Fruit fly (Drosophila melanogaster): Measurements from ENCODE around the gene Reph.

Reph gene

DNA sequence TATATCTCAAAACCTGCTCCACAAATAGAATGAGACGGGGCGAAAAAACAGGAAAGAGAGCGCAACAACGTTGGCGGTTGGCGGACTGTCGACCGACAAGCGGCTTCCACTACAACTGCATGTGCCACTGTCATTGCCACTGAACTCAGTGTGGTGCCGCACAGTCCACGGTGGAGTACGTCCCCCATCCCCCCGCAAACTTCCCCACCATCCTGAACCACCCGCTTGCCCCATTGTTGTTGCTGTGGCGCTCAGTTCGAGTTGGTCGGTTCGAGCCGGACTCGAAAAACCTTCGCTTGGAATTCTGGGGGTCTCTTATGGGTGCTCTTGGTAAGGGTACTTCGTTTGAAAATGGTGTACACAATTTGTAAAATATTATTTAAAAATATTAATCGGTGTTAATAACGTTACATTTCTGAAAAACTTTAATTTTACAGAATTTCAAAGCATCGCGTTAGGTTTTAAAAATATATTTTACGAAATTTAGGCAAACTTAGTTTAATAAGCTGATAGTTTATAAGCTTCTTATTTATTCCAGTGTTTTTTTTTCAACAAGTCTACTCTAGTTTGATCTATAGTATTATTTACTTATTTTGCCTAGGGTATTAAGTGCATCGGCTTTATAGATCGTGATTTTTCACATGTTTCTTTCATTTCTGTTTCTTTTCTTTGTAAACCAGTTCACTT is 30.3 kb upstream of the Reph start (continued):
- TF ChIP-seq CG7556 (GFP tag; optimal IDR thresholded peaks at IDR 0.05): peak; percentile 87
- peak; percentile 13 for TF ChIP-seq HLHmδ (GFP tag; optimal IDR thresholded peaks at IDR 0.05)
- TF ChIP-seq salm (tag; optimal IDR thresholded peaks at IDR 0.05): peak; percentile 27
- peak; percentile 10 for TF ChIP-seq fd3F (GFP tag; optimal IDR thresholded peaks at IDR 0.05)
- TF ChIP-seq CG6254 (GFP tag; optimal IDR thresholded peaks at IDR 0.05): peak; percentile 52
- peak; percentile 66 for TF ChIP-seq CG17385 (GFP tag; optimal IDR thresholded peaks at IDR 0.05)
- no peak for TF ChIP-seq unc-4 (GFP tag; IDR thresholded peaks at IDR 0.05; ENCODE audit: partially characterized antibody)
- peak; percentile 28 for TF ChIP-seq YL-1 (GFP tag; optimal IDR thresholded peaks at IDR 0.05)
- peak; percentile 59 for TF ChIP-seq CG9437 (GFP tag; optimal IDR thresholded peaks at IDR 0.05)
- TF ChIP-seq ssp (GFP tag; IDR thresholded peaks at IDR 0.05): peak; percentile 39
- TF ChIP-seq kni (GFP tag; optimal IDR thresholded peaks at IDR 0.05): peak; percentile 96
- no peak for TF ChIP-seq hbn (GFP tag; IDR thresholded peaks at IDR 0.05; ENCODE audit: partially characterized antibody)
- TF ChIP-seq grn (GFP tag; optimal IDR thresholded peaks at IDR 0.05): peak; percentile 30
- peak; percentile 49 for TF ChIP-seq nerfin-1 (tag; optimal IDR thresholded peaks at IDR 0.05)
- TF ChIP-seq CG3407 (GFP tag; optimal IDR thresholded peaks at IDR 0.05): peak; percentile 40
- TF ChIP-seq CG1832 (GFP tag; optimal IDR thresholded peaks at IDR 0.05): peak; percentile 71
- TF ChIP-seq CG30020 (tag; optimal IDR thresholded peaks at IDR 0.05): peak; percentile 7
- TF ChIP-seq CG10565 (GFP tag; optimal IDR thresholded peaks at IDR 0.05): no peak
- peak; percentile 10 for TF ChIP-seq Six4 (GFP tag; optimal IDR thresholded peaks at IDR 0.05)
- no peak for TF ChIP-seq tap (tag; optimal IDR thresholded peaks at IDR 0.05)
- TF ChIP-seq unpg (GFP tag; optimal IDR thresholded peaks at IDR 0.05): peak; percentile 73
- peak; percentile 40; the same call in 2 of the 3 replicates for TF ChIP-seq CG11695 (GFP tag; IDR thresholded peaks at IDR 0.05)
- TF ChIP-seq CG5245 (GFP tag; optimal IDR thresholded peaks at IDR 0.05): no peak
- TF ChIP-seq Dp (GFP tag; optimal IDR thresholded peaks at IDR 0.05): no peak
- peak; percentile 12 for TF ChIP-seq kay (GFP tag; optimal IDR thresholded peaks at IDR 0.05)
- TF ChIP-seq CG12104 (GFP tag; optimal IDR thresholded peaks at IDR 0.05): peak; percentile 8
- peak; percentile 73 for TF ChIP-seq dmrt99B (tag; optimal IDR thresholded peaks at IDR 0.05)
- peak; percentile 47 for TF ChIP-seq CG15696 (tag; optimal IDR thresholded peaks at IDR 0.05)
- TF ChIP-seq sna (GFP tag; IDR thresholded peaks at IDR 0.05; ENCODE audit: partially characterized antibody): peak; percentile 16; the same call in 1 of the 2 replicates
- TF ChIP-seq Tbp (GFP tag; optimal IDR thresholded peaks at IDR 0.05): no peak
- peak; percentile 99 for TF ChIP-seq D19A (tag; optimal IDR thresholded peaks at IDR 0.05)
- peak; percentile 22 for TF ChIP-seq run (tag; optimal IDR thresholded peaks at IDR 0.05)
- TF ChIP-seq CG32767 (GFP tag; IDR thresholded peaks at IDR 0.05): peak; percentile 18
- no peak for TF ChIP-seq CkIIα-i1 (GFP tag; IDR thresholded peaks at IDR 0.05)
- peak; percentile 13 for TF ChIP-seq CG8359 (GFP tag; optimal IDR thresholded peaks at IDR 0.05; ENCODE audit: borderline replicate concordance)
- no peak for TF ChIP-seq D (optimal IDR thresholded peaks at IDR 0.05)
- TF ChIP-seq D (GFP tag; optimal IDR thresholded peaks at IDR 0.05): peak; percentile 49
- no peak for TF ChIP-seq CG11398 (GFP tag; optimal IDR thresholded peaks at IDR 0.05)
- peak; percentile 9 for TF ChIP-seq CG6654 (GFP tag; optimal IDR thresholded peaks at IDR 0.05)
- TF ChIP-seq Meics (GFP tag; optimal IDR thresholded peaks at IDR 0.05): peak; percentile 65
- TF ChIP-seq CG10209 (GFP tag; optimal IDR thresholded peaks at IDR 0.05): peak; percentile 59
- peak; percentile 31 for TF ChIP-seq sqz (GFP tag; optimal IDR thresholded peaks at IDR 0.05)
- TF ChIP-seq Hr3 (GFP tag; optimal IDR thresholded peaks at IDR 0.05): peak; percentile 55
- no peak for TF ChIP-seq ken (GFP tag; IDR thresholded peaks at IDR 0.05)
